Worm (Caenorhabditis elegans): Measurements from ENCODE around the gene T16A9.5.
A peak's percentile ranks its signal among the peaks of the same experiment; 100 is the strongest.

The T16A9.5 gene

ce11 chrV:14252025-14252424 is 37.0 kb upstream of the T16A9.5 start, which contains the start of gene K02E11.5 (continued):
- TF ChIP-seq ahr-1 (tag; optimal IDR thresholded peaks at IDR 0.05) = no peak

- TF ChIP-seq npax-4 (tag; optimal IDR thresholded peaks at IDR 0.05) (no peak), ceh-30 (tag; optimal IDR thresholded peaks at IDR 0.05) (no peak), T23F11.4 (GFP tag; optimal IDR thresholded peaks at IDR 0.05) (no peak), ceh-22 (tag; optimal IDR thresholded peaks at IDR 0.05) (no peak), ceh-48 (tag; optimal IDR thresholded peaks at IDR 0.05) (no peak), Y22D7AL.16 (tag; optimal IDR thresholded peaks at IDR 0.05) (no peak), ceh-24 (tag; optimal IDR thresholded peaks at IDR 0.05) (no peak), fax-1 (tag; optimal IDR thresholded peaks at IDR 0.05) (no peak), ceh-2 (tag; optimal IDR thresholded peaks at IDR 0.05) (no peak), hlh-15 (tag; optimal IDR thresholded peaks at IDR 0.05) (no peak), unc-86 (tag; optimal IDR thresholded peaks at IDR 0.05) (no peak), pqm-1 (tag; optimal IDR thresholded peaks at IDR 0.05) (no peak), hlh-8 (tag; optimal IDR thresholded peaks at IDR 0.05) (no peak), ceh-9 (tag; optimal IDR thresholded peaks at IDR 0.05) (no peak), pha-2 (tag; optimal IDR thresholded peaks at IDR 0.05) (no peak), sox-2 (GFP tag; IDR thresholded peaks at IDR 0.05) (no peak), pha-4 (tag; optimal IDR thresholded peaks at IDR 0.05) (no peak)
Observed at ce11 chrV:14248654-14249053, 33.6 kb upstream of the T16A9.5 start, which contains the start of gene K02E11.6. Gene K02E11.6, plus strand, starts transcription at chrV:14248802.

ce11 chrV:14248025-14248424 is 33.0 kb upstream of the T16A9.5 start, which contains the start of gene K02E11.4:
Gene K02E11.4, minus strand, starts transcription at chrV:14248125.
- TF ChIP-seq ref-2 (tag; optimal IDR thresholded peaks at IDR 0.05) = no peak
- TF ChIP-seq ceh-30 (tag; optimal IDR thresholded peaks at IDR 0.05) = no peak

ce11 chrV:14246761-14247160 is 31.8 kb upstream of the T16A9.5 start, which contains the start of gene K02E11.3:
Gene K02E11.3, minus strand, starts transcription at chrV:14246861.
- no peak for TF ChIP-seq tbx-2 (tag; optimal IDR thresholded peaks at IDR 0.05)
- no peak for TF ChIP-seq fax-1 (tag; optimal IDR thresholded peaks at IDR 0.05)
- TF ChIP-seq lim-6 (tag; optimal IDR thresholded peaks at IDR 0.05) = no peak
- no peak for TF ChIP-seq ceh-22 (tag; optimal IDR thresholded peaks at IDR 0.05)
- no peak for TF ChIP-seq ref-2 (tag; optimal IDR thresholded peaks at IDR 0.05)
- TF ChIP-seq hlh-15 (tag; optimal IDR thresholded peaks at IDR 0.05) = no peak

ce11 chrV:14243904-14244303 is 28.9 kb upstream of the T16A9.5 start, which contains the start of gene sre-7:
Gene sre-7, plus strand, starts transcription at chrV:14244204.
- no peak for TF ChIP-seq ceh-14 (tag; optimal IDR thresholded peaks at IDR 0.05)
- no peak for TF ChIP-seq ceh-22 (tag; optimal IDR thresholded peaks at IDR 0.05)
- no peak for TF ChIP-seq sdc-2 (tag; optimal IDR thresholded peaks at IDR 0.05)

ce11 chrV:14240694-14241201 is 25.7 kb upstream of the T16A9.5 start, which contains the start of gene K02E11.10:
Gene K02E11.10, minus strand, starts transcription at chrV:14241151.
- no peak for TF ChIP-seq fkh-6 (tag; optimal IDR thresholded peaks at IDR 0.05)
- no peak for TF ChIP-seq C38D4.7 (GFP tag; optimal IDR thresholded peaks at IDR 0.05)
- TF ChIP-seq ceh-19 (GFP tag; optimal IDR thresholded peaks at IDR 0.05) = no peak
- TF ChIP-seq elt-4 (tag; optimal IDR thresholded peaks at IDR 0.05) = peak; percentile 63
- peak; percentile 4 for TF ChIP-seq T23F11.4 (GFP tag; optimal IDR thresholded peaks at IDR 0.05)
- TF ChIP-seq ceh-6 (GFP tag; optimal IDR thresholded peaks at IDR 0.05) = no peak
- TF ChIP-seq zip-5 (tag; optimal IDR thresholded peaks at IDR 0.05) = no peak
- no peak for TF ChIP-seq ceh-30 (tag; optimal IDR thresholded peaks at IDR 0.05)
- no peak for TF ChIP-seq ceh-45 (GFP tag; IDR thresholded peaks at IDR 0.05)
- no peak for TF ChIP-seq nhr-11 (tag; optimal IDR thresholded peaks at IDR 0.05)
- TF ChIP-seq sox-4 (tag; optimal IDR thresholded peaks at IDR 0.05) = no peak
- TF ChIP-seq mec-3 (tag; optimal IDR thresholded peaks at IDR 0.05; ENCODE audit: borderline replicate concordance) = no peak

All from whole organism, late embryonic.